Worm (Caenorhabditis elegans): ENCODE measurements around the gene H02F09.2.
A peak's percentile ranks its signal among the peaks of the same experiment; 100 is the strongest.

H02F09.2 gene

ce11 chrX:1525511-1526172 lies 46.4 kb upstream of the H02F09.2 start:
- TF ChIP-seq mdl-1 (tag; optimal IDR thresholded peaks at IDR 0.05) (no peak), ceh-28 (tag; optimal IDR thresholded peaks at IDR 0.05) (peak; percentile 60), lsy-12 (tag; optimal IDR thresholded peaks at IDR 0.05) (no peak)

ce11 chrX:1527338-1527737 lies 44.7 kb upstream of the H02F09.2 start:
- TF ChIP-seq mml-1 (tag; optimal IDR thresholded peaks at IDR 0.05) (no peak), ztf-4 (tag; optimal IDR thresholded peaks at IDR 0.05) (no peak), nhr-25 (tag; optimal IDR thresholded peaks at IDR 0.05) (peak; percentile 35), nhr-23 (tag; optimal IDR thresholded peaks at IDR 0.05) (peak; percentile 26), nhr-43 (tag; optimal IDR thresholded peaks at IDR 0.05; ENCODE audit: poor library complexity, severe bottlenecking) (no peak), elt-1 (tag; optimal IDR thresholded peaks at IDR 0.05) (peak; percentile 64), ceh-82 (tag; optimal IDR thresholded peaks at IDR 0.05) (no peak), elt-2 (tag; optimal IDR thresholded peaks at IDR 0.05) (no peak), elt-3 (tag; optimal IDR thresholded peaks at IDR 0.05) (no peak), nhr-237 (tag; optimal IDR thresholded peaks at IDR 0.05) (no peak), hmg-11 (tag; optimal IDR thresholded peaks at IDR 0.05) (peak; percentile 14), jun-1 (tag; optimal IDR thresholded peaks at IDR 0.05) (no peak), nhr-11 (tag; optimal IDR thresholded peaks at IDR 0.05) (no peak), ama-1 (optimal IDR thresholded peaks at IDR 0.05) (no peak), lsy-12 (tag; optimal IDR thresholded peaks at IDR 0.05) (no peak), ceh-9 (tag; optimal IDR thresholded peaks at IDR 0.05) (no peak), unc-39 (tag; optimal IDR thresholded peaks at IDR 0.05) (no peak)

ce11 chrX:1528107-1528506 lies 43.9 kb upstream of the H02F09.2 start:
- TF ChIP-seq lsy-12 (tag; optimal IDR thresholded peaks at IDR 0.05) = no peak
- TF ChIP-seq ceh-28 (tag; optimal IDR thresholded peaks at IDR 0.05) = no peak
- TF ChIP-seq mdl-1 (tag; optimal IDR thresholded peaks at IDR 0.05) = no peak

ce11 chrX:1529013-1529412 lies 43.0 kb upstream of the H02F09.2 start:
- TF ChIP-seq lin-39 (tag; optimal IDR thresholded peaks at IDR 0.05) (peak; percentile 24), hmg-11 (tag; optimal IDR thresholded peaks at IDR 0.05) (peak; percentile 53), tbx-2 (tag; optimal IDR thresholded peaks at IDR 0.05) (no peak), nfya-1 (tag; optimal IDR thresholded peaks at IDR 0.05; ENCODE audit: insufficient read depth) (peak; percentile 55), eor-1 (tag; optimal IDR thresholded peaks at IDR 0.05) (no peak), pha-4 (tag; optimal IDR thresholded peaks at IDR 0.05) (peak; percentile 27)

- TF ChIP-seq fos-1 (tag; optimal IDR thresholded peaks at IDR 0.05) (no peak), mml-1 (tag; optimal IDR thresholded peaks at IDR 0.05) (no peak), fkh-2 (tag; optimal IDR thresholded peaks at IDR 0.05) (no peak), aly-2 (tag; optimal IDR thresholded peaks at IDR 0.05) (no peak), zag-1 (tag; optimal IDR thresholded peaks at IDR 0.05) (no peak), egl-5 (tag; optimal IDR thresholded peaks at IDR 0.05) (no peak), lin-15B (tag; optimal IDR thresholded peaks at IDR 0.05) (no peak), nhr-11 (tag; optimal IDR thresholded peaks at IDR 0.05) (no peak), unc-39 (tag; optimal IDR thresholded peaks at IDR 0.05) (no peak), nhr-43 (tag; optimal IDR thresholded peaks at IDR 0.05; ENCODE audit: poor library complexity, severe bottlenecking) (no peak), jun-1 (tag; optimal IDR thresholded peaks at IDR 0.05) (no peak)
Observed at ce11 chrX:1535261-1535660, 36.8 kb upstream of the H02F09.2 start, which contains the start of gene K06A9.3. K06A9.3 (minus strand) TSS chrX:1535361.

ce11 chrX:1536138-1536537 lies 35.9 kb upstream of the H02F09.2 start, which contains the start of gene K06A9.2:
K06A9.2 (plus strand) TSS chrX:1536366.
- no peak for TF ChIP-seq fkh-10 (GFP tag; optimal IDR thresholded peaks at IDR 0.05)
- TF ChIP-seq nhr-11 (tag; optimal IDR thresholded peaks at IDR 0.05) = peak; percentile 42
- peak; percentile 29 for TF ChIP-seq nfya-1 (tag; optimal IDR thresholded peaks at IDR 0.05; ENCODE audit: insufficient read depth)
- peak; percentile 83 for TF ChIP-seq pha-4 (tag; optimal IDR thresholded peaks at IDR 0.05)

Data from whole organism, L3 larva.